Fruit fly (Drosophila melanogaster) whole organism, prepupa: ENCODE measurements around the gene CG11670.

Experiments used
- CG3032 ChIP-seq: fragments of 200-800 bp; optimal IDR thresholded peaks from 2 replicates; lab custom pipeline; 2019; ENCODE audit warnings: missing biosample characterization, mild to moderate bottlenecking, missing genetic modification characterization, moderate library complexity
- CG34406 ChIP-seq: fragments of 200-800 bp; sonication (Bioruptor generic); optimal IDR thresholded peaks from 3 replicates; lab custom pipeline; 2016; ENCODE audit warnings: missing biosample characterization, missing genetic modification characterization
- CG6276 ChIP-seq: fragments of 200-800 bp; sonication (Bioruptor generic); optimal IDR thresholded peaks from 2 replicates; lab custom pipeline; 2017; ENCODE audit warnings: missing biosample characterization, mild to moderate bottlenecking, missing genetic modification characterization
- acj6 ChIP-seq: fragments of 200-800 bp; sonication (Bioruptor generic); optimal IDR thresholded peaks from 3 replicates; lab custom pipeline; 2016; ENCODE audit warnings: missing biosample characterization, missing genetic modification characterization
- pdm3 ChIP-seq: fragments of 200-800 bp; sonication (Bioruptor generic); optimal IDR thresholded peaks from 3 replicates; lab custom pipeline; 2016; ENCODE audit warnings: missing biosample characterization, missing genetic modification characterization
- spab ChIP-seq: fragments of 200-800 bp; sonication (Bioruptor generic); optimal IDR thresholded peaks from 2 replicates; lab custom pipeline; 2017; ENCODE audit warnings: missing biosample characterization, mild to moderate bottlenecking, missing genetic modification characterization, missing genetic modification reagents

DNA sequence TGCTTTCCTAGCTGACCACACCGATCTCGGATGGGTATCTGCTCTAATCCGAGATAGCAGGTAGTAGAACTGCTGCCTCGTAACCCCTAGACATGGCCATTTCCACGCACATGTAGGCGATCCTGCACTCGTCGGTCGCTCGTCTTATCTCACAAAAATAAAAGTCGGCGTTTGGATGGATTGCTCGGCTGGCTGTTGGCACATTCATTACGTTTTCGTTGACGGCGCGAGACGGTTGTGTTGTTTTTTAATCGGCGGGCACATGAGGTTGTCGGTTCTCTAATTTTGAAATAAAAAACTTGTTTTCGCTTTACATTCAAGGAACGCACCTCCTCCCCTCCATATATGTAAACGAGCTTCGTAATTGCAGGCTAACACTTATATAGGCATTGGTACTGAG is 9.5 kb upstream of the CG11670 start, which contains the start of gene ry:
- no peak for TF ChIP-seq CG3032
- TF ChIP-seq spab = no peak
- TF ChIP-seq CG6276 (GFP tag; lab: Kevin White, UChicago) = no peak
- TF ChIP-seq CG34406 = no peak
- TF ChIP-seq pdm3 (GFP tag; lab: Kevin White, UChicago) = no peak
- TF ChIP-seq acj6 (GFP tag; lab: Kevin White, UChicago) = no peak
